Fruit fly (Drosophila melanogaster) whole organism, pupa: Measurements from ENCODE around the gene CCT1.

Experiments used
- CG10348 ChIP-seq: fragments of 200-800 bp; sonication (Bioruptor generic); IDR thresholded peaks from 2 replicates; pipeline ENCODE4 v1.3.6; 2022; ENCODE audit warnings: missing biosample characterization, missing genetic modification characterization
- CG12605 ChIP-seq: fragments of 200-800 bp; sonication (Bioruptor generic); IDR thresholded peaks from 2 replicates; pipeline ENCODE4 v1.3.6; 2022; ENCODE audit warnings: missing biosample characterization, missing genetic modification characterization
- CG13204 ChIP-seq: fragments of 200-800 bp; sonication (Bioruptor generic); optimal IDR thresholded peaks from 2 replicates; lab custom pipeline; 2018; ENCODE audit warnings: missing biosample characterization, mild to moderate bottlenecking, missing genetic modification characterization, moderate library complexity
- CG14655 ChIP-seq: fragments of 200-800 bp; sonication (Bioruptor generic); optimal IDR thresholded peaks from 3 replicates; lab custom pipeline; 2017; ENCODE audit warnings: mild to moderate bottlenecking, missing biosample characterization, missing genetic modification reagents, missing genetic modification characterization
- CG15710 ChIP-seq: fragments of 200-800 bp; sonication (Bioruptor generic); optimal IDR thresholded peaks from 2 replicates; lab custom pipeline; 2018; ENCODE audit warnings: missing biosample characterization, mild to moderate bottlenecking, missing genetic modification characterization, moderate library complexity
- CG17806 ChIP-seq: fragments of 200-800 bp; sonication (Bioruptor generic); optimal IDR thresholded peaks from 2 replicates; lab custom pipeline; 2018; ENCODE audit warnings: missing biosample characterization, mild to moderate bottlenecking, missing genetic modification characterization, moderate library complexity
- CG32121 ChIP-seq: fragments of 200-800 bp; sonication (Bioruptor generic); IDR thresholded peaks from 2 replicates; pipeline ENCODE4 v1.3.6; 2022; ENCODE audit warnings: missing biosample characterization, missing genetic modification characterization
- CG34367 ChIP-seq: fragments of 200-800 bp; sonication (Bioruptor generic); optimal IDR thresholded peaks from 2 replicates; lab custom pipeline; 2018; ENCODE audit warnings: missing biosample characterization, mild to moderate bottlenecking, missing genetic modification characterization
- CG4496 ChIP-seq: fragments of 200-800 bp; sonication (Bioruptor generic); IDR thresholded peaks from 3 replicates; pipeline ENCODE4 v1.3.6; 2022; ENCODE audit warnings: missing biosample characterization, missing genetic modification characterization
- CG8159 ChIP-seq: fragments of 200-800 bp; sonication (Bioruptor generic); optimal IDR thresholded peaks from 3 replicates; lab custom pipeline; 2018; ENCODE audit warnings: missing biosample characterization, mild to moderate bottlenecking, missing genetic modification characterization, moderate library complexity
- CG8301 ChIP-seq: fragments of 200-800 bp; sonication (Bioruptor generic); optimal IDR thresholded peaks from 2 replicates; lab custom pipeline; 2018; ENCODE audit warnings: missing biosample characterization, mild to moderate bottlenecking, missing genetic modification characterization
- CG9948 ChIP-seq: fragments of 200-800 bp; sonication (Bioruptor generic); optimal IDR thresholded peaks from 2 replicates; lab custom pipeline; 2018; ENCODE audit warnings: missing biosample characterization, mild to moderate bottlenecking, missing genetic modification characterization, moderate library complexity
- D1 ChIP-seq: fragments of 200-800 bp; sonication (Bioruptor generic); optimal IDR thresholded peaks from 2 replicates; lab custom pipeline; 2018; ENCODE audit warnings: missing biosample characterization, mild to moderate bottlenecking, missing genetic modification characterization, moderate library complexity
- EcR ChIP-seq: fragments of 200-800 bp; sonication (Bioruptor generic); optimal IDR thresholded peaks from 3 replicates; lab custom pipeline; 2019; ENCODE audit warnings: missing biosample characterization, missing genetic modification characterization, mild to moderate bottlenecking, moderate library complexity, missing genetic modification reagents
- Ets98B ChIP-seq: fragments of 200-800 bp; sonication (Bioruptor generic); IDR thresholded peaks from 2 replicates; pipeline ENCODE4 v1.3.6; 2022; ENCODE audit warnings: missing biosample characterization, missing genetic modification characterization
- Pif1A ChIP-seq: fragments of 200-800 bp; sonication (Bioruptor generic); optimal IDR thresholded peaks from 3 replicates; lab custom pipeline; 2016; ENCODE audit warnings: missing biosample characterization, missing genetic modification characterization
- Pif1B ChIP-seq: fragments of 200-800 bp; sonication (Bioruptor generic); optimal IDR thresholded peaks from 3 replicates; lab custom pipeline; 2016; ENCODE audit warnings: missing biosample characterization, missing genetic modification characterization
- Snoo ChIP-seq: fragments of 200-800 bp; sonication (Bioruptor generic); optimal IDR thresholded peaks from 3 replicates; lab custom pipeline; 2017; ENCODE audit warnings: missing biosample characterization, mild to moderate bottlenecking, missing genetic modification characterization, inconsistent platforms
- fd96Ca ChIP-seq: fragments of 200-800 bp; sonication (Bioruptor generic); IDR thresholded peaks from 3 replicates; pipeline ENCODE4 v1.3.6; 2022; ENCODE audit warnings: missing biosample characterization, missing genetic modification characterization
- gl ChIP-seq: fragments of 200-800 bp; sonication (Bioruptor generic); optimal IDR thresholded peaks from 2 replicates; lab custom pipeline; 2018; ENCODE audit warnings: missing biosample characterization, mild to moderate bottlenecking, missing genetic modification characterization
- rn ChIP-seq: fragments of 200-800 bp; sonication (Bioruptor generic); IDR thresholded peaks from 2 replicates; pipeline ENCODE4 v1.3.6; 2022; ENCODE audit warnings: missing biosample characterization, missing genetic modification characterization

CCT1 gene

dm6 chr3R:22465984-22466530 lies 25.2 kb downstream of the CCT1 start, which contains the start of gene Pebp1:
Pebp1 (plus strand) TSS chr3R:22466034.
- TF ChIP-seq CG34367 (no peak), rn (GFP tag; lab: Robert Waterston, UW) (no peak), CG32121 (GFP tag; lab: Robert Waterston, UW) (no peak), fd96Ca (GFP tag; lab: Robert Waterston, UW) (no peak), D1 (tag; lab: Kevin White, UChicago) (no peak), Ets98B (GFP tag; lab: Robert Waterston, UW) (no peak), Pif1B (GFP tag; lab: Kevin White, UChicago) (no peak), Snoo (tag; lab: Kevin White, UChicago) (no peak), CG15710 (tag; lab: Kevin White, UChicago) (no peak), CG14655 (GFP tag; lab: Kevin White, UChicago) (no peak), CG10348 (GFP tag; lab: Robert Waterston, UW) (no peak), EcR (no peak), CG4496 (GFP tag; lab: Robert Waterston, UW) (no peak), gl (tag; lab: Kevin White, UChicago) (no peak), CG8301 (tag; lab: Kevin White, UChicago) (no peak), Pif1A (GFP tag; lab: Kevin White, UChicago) (no peak), CG9948 (tag; lab: Kevin White, UChicago) (no peak), CG13204 (GFP tag; lab: Kevin White, UChicago) (no peak), CG17806 (tag; lab: Kevin White, UChicago) (no peak)

dm6 chr3R:22465138-22465537 lies 26.1 kb downstream of the CCT1 start:
- TF ChIP-seq CG4496 (GFP tag; lab: Robert Waterston, UW) (no peak), EcR (no peak), gl (tag; lab: Kevin White, UChicago) (no peak), CG17806 (tag; lab: Kevin White, UChicago) (no peak), CG9948 (tag; lab: Kevin White, UChicago) (no peak), Snoo (tag; lab: Kevin White, UChicago) (no peak), CG10348 (GFP tag; lab: Robert Waterston, UW) (no peak), CG8159 (tag; lab: Kevin White, UChicago) (no peak), Ets98B (GFP tag; lab: Robert Waterston, UW) (no peak), CG8301 (tag; lab: Kevin White, UChicago) (no peak), CG34367 (no peak)

dm6 chr3R:22464611-22465113 lies 26.6 kb downstream of the CCT1 start, which contains the start of gene CG7054:
CG7054 (plus strand) TSS chr3R:22464985.
- TF ChIP-seq CG4496 (GFP tag; lab: Robert Waterston, UW), result 0 out of 3 replicates have a peak, but pooled peaks have one; percentile 16
- TF ChIP-seq CG8159 (tag; lab: Kevin White, UChicago), result no peak
- peak; percentile 9; the same call in 1 of the 2 replicates for TF ChIP-seq Ets98B (GFP tag; lab: Robert Waterston, UW)

dm6 chr3R:22461673-22462585 lies 29.3 kb downstream of the CCT1 start, which contains the start of the genes Rpn7 and AP-2mu:
Rpn7 (minus strand) TSS chr3R:22462054.
AP-2mu (plus strand) TSS chr3R:22462455.
- TF ChIP-seq D1 (tag; lab: Kevin White, UChicago), result no peak
- no peak for TF ChIP-seq CG17806 (tag; lab: Kevin White, UChicago)
- TF ChIP-seq CG13204 (GFP tag; lab: Kevin White, UChicago), result no peak
- TF ChIP-seq CG8159 (tag; lab: Kevin White, UChicago), result no peak
- TF ChIP-seq Pif1A (GFP tag; lab: Kevin White, UChicago), result no peak
- TF ChIP-seq CG32121 (GFP tag; lab: Robert Waterston, UW), result no peak
- TF ChIP-seq EcR, result no peak
- TF ChIP-seq Ets98B (GFP tag; lab: Robert Waterston, UW), result no peak
- no peak for TF ChIP-seq CG4496 (GFP tag; lab: Robert Waterston, UW)

dm6 chr3R:22456007-22456406 lies 35.2 kb downstream of the CCT1 start:
- no peak for TF ChIP-seq gl (tag; lab: Kevin White, UChicago)
- TF ChIP-seq rn (GFP tag; lab: Robert Waterston, UW), result no peak
- TF ChIP-seq D1 (tag; lab: Kevin White, UChicago), result no peak
- no peak for TF ChIP-seq CG8159 (tag; lab: Kevin White, UChicago)

- peak; percentile 17 for TF ChIP-seq Pif1B (GFP tag; lab: Kevin White, UChicago)
- TF ChIP-seq CG10348 (GFP tag; lab: Robert Waterston, UW), result no peak
- no peak for TF ChIP-seq Ets98B (GFP tag; lab: Robert Waterston, UW)
- TF ChIP-seq CG12605 (GFP tag; lab: Robert Waterston, UW), result no peak
- TF ChIP-seq CG32121 (GFP tag; lab: Robert Waterston, UW), result no peak
- TF ChIP-seq EcR, result no peak
- no peak for TF ChIP-seq gl (tag; lab: Kevin White, UChicago)
- TF ChIP-seq fd96Ca (GFP tag; lab: Robert Waterston, UW), result 0 out of 3 replicates have a peak, but pooled peaks have one; percentile 16
- TF ChIP-seq CG9948 (tag; lab: Kevin White, UChicago), result peak; percentile 50
- peak; percentile 14 for TF ChIP-seq CG17806 (tag; lab: Kevin White, UChicago)
- peak; percentile 16 for TF ChIP-seq CG34367
- no peak for TF ChIP-seq CG14655 (GFP tag; lab: Kevin White, UChicago)
- peak; percentile 71 for TF ChIP-seq CG8159 (tag; lab: Kevin White, UChicago)
- no peak for TF ChIP-seq Snoo (tag; lab: Kevin White, UChicago)
- no peak for TF ChIP-seq Pif1A (GFP tag; lab: Kevin White, UChicago)
- peak; percentile 41 for TF ChIP-seq CG8301 (tag; lab: Kevin White, UChicago)
- TF ChIP-seq CG4496 (GFP tag; lab: Robert Waterston, UW), result no peak
- peak; percentile 39 for TF ChIP-seq CG15710 (tag; lab: Kevin White, UChicago)
- TF ChIP-seq D1 (tag; lab: Kevin White, UChicago), result no peak
Observed at dm6 chr3R:22455335-22455985, 35.8 kb downstream of the CCT1 start.
